Fruit fly (Drosophila melanogaster) whole organism, embryonic: ENCODE measurements around the gene CG1299.

ENCODE experiments used
- Ada2b ChIP-seq: fragments of 200-800 bp; sonication (Bioruptor generic); IDR thresholded peaks from 2 replicates; pipeline ENCODE4 v1.3.6; 2022; ENCODE audit warnings: missing biosample characterization, missing genetic modification characterization
- Antp ChIP-seq: fragments of 200-800 bp; sonication (Bioruptor generic); optimal IDR thresholded peaks from 3 replicates; lab custom pipeline; 2016; ENCODE audit warnings: missing biosample characterization, missing genetic modification characterization
- BEAF-32 ChIP-seq: fragments of 200-800 bp; sonication (Bioruptor generic); optimal IDR thresholded peaks from 3 replicates; lab custom pipeline; 2017; ENCODE audit warnings: missing biosample characterization, missing genetic modification characterization, mild to moderate bottlenecking, moderate library complexity, missing genetic modification reagents
- CG11560 ChIP-seq: fragments of 200-800 bp; sonication (Bioruptor generic); IDR thresholded peaks from 3 replicates; pipeline ENCODE4 v1.3.6; 2022; ENCODE audit warnings: missing biosample characterization, missing genetic modification characterization
- CG12236 ChIP-seq: fragments of 200-800 bp; sonication (Bioruptor generic); optimal IDR thresholded peaks from 2 replicates; lab custom pipeline; 2016; ENCODE audit warnings: missing biosample characterization, missing genetic modification characterization
- CG12391 ChIP-seq: fragments of 200-800 bp; sonication (Bioruptor generic); optimal IDR thresholded peaks from 3 replicates; lab custom pipeline; 2018; ENCODE audit warnings: missing biosample characterization, mild to moderate bottlenecking, missing genetic modification characterization, moderate library complexity
- CG12942 ChIP-seq: fragments of 200-800 bp; sonication (Bioruptor generic); optimal IDR thresholded peaks from 3 replicates; lab custom pipeline; 2016; ENCODE audit warnings: missing biosample characterization, missing genetic modification characterization
- CG13287 ChIP-seq: fragments of 200-800 bp; sonication (Bioruptor generic); IDR thresholded peaks from 2 replicates; pipeline ENCODE4 v1.3.6; 2022; ENCODE audit warnings: missing biosample characterization, missing genetic modification characterization; ENCODE audit not compliant: partially characterized antibody
- CG1529 ChIP-seq: fragments of 200-800 bp; sonication (Bioruptor generic); optimal IDR thresholded peaks from 3 replicates; lab custom pipeline; 2018; ENCODE audit warnings: missing biosample characterization, missing genetic modification characterization
- CG1602 ChIP-seq: fragments of 200-800 bp; sonication (Bioruptor generic); optimal IDR thresholded peaks from 3 replicates; lab custom pipeline; 2016; ENCODE audit warnings: missing biosample characterization, missing genetic modification characterization
- CG30020 ChIP-seq: fragments of 200-800 bp; optimal IDR thresholded peaks from 2 replicates; lab custom pipeline; 2019; ENCODE audit warnings: missing biosample characterization, mild to moderate bottlenecking, missing genetic modification characterization, moderate library complexity
- CG33557 ChIP-seq: fragments of 200-800 bp; sonication (Bioruptor generic); optimal IDR thresholded peaks from 2 replicates; lab custom pipeline; 2019; ENCODE audit warnings: missing biosample characterization, mild to moderate bottlenecking, missing genetic modification characterization, moderate library complexity
- CG42726 ChIP-seq: fragments of 200-800 bp; sonication (Bioruptor generic); IDR thresholded peaks from 2 replicates; pipeline ENCODE4 v1.3.6; 2022; ENCODE audit warnings: missing biosample characterization, missing genetic modification characterization; ENCODE audit not compliant: partially characterized antibody
- CG5180 ChIP-seq: fragments of 200-800 bp; sonication (Bioruptor generic); optimal IDR thresholded peaks from 3 replicates; lab custom pipeline; 2017; ENCODE audit warnings: missing biosample characterization, missing genetic modification characterization, mild to moderate bottlenecking, moderate library complexity, missing genetic modification reagents
- CG9797 ChIP-seq: fragments of 200-800 bp; sonication (Bioruptor generic); optimal IDR thresholded peaks from 3 replicates; lab custom pipeline; 2018; ENCODE audit warnings: missing biosample characterization, mild to moderate bottlenecking, missing genetic modification characterization
- CrebB ChIP-seq: fragments of 200-800 bp; sonication (Bioruptor generic); optimal IDR thresholded peaks from 3 replicates; lab custom pipeline; 2018; ENCODE audit warnings: missing biosample characterization, mild to moderate bottlenecking, missing genetic modification characterization
- D19A ChIP-seq: fragments of 200-800 bp; optimal IDR thresholded peaks from 3 replicates; lab custom pipeline; 2019; ENCODE audit warnings: missing biosample characterization, mild to moderate bottlenecking, missing genetic modification characterization, moderate library complexity
- Dip3 ChIP-seq: fragments of 200-800 bp; sonication (Bioruptor generic); optimal IDR thresholded peaks from 3 replicates; lab custom pipeline; 2016; ENCODE audit warnings: missing biosample characterization, missing genetic modification characterization
- Doc3 ChIP-seq: fragments of 200-800 bp; sonication (Bioruptor generic); IDR thresholded peaks from 3 replicates; pipeline ENCODE4 v1.3.6; 2022; ENCODE audit warnings: missing biosample characterization, missing genetic modification characterization; ENCODE audit not compliant: partially characterized antibody
- E2f2 ChIP-seq: fragments of 200-800 bp; sonication (Bioruptor generic); IDR thresholded peaks from 2 replicates; pipeline ENCODE4 v1.3.6; 2022; ENCODE audit warnings: missing biosample characterization, missing genetic modification characterization
- Gug ChIP-seq: fragments of 200-800 bp; sonication (Bioruptor generic); IDR thresholded peaks from 4 replicates; pipeline ENCODE4 v1.3.6; 2022; ENCODE audit warnings: missing biosample characterization, missing genetic modification characterization
- Lim3 ChIP-seq: fragments of 200-800 bp; sonication (Bioruptor generic); IDR thresholded peaks from 2 replicates; pipeline ENCODE4 v1.3.6; 2022; ENCODE audit warnings: missing biosample characterization, missing genetic modification characterization
- Max ChIP-seq: fragments of 200-800 bp; sonication (Bioruptor generic); optimal IDR thresholded peaks from 2 replicates; lab custom pipeline; 2016; ENCODE audit warnings: missing biosample characterization, mild to moderate bottlenecking, missing genetic modification characterization
- Med ChIP-seq: fragments of 200-800 bp; sonication (Bioruptor generic); peaks from one replicate; lab custom pipeline; 2016; ENCODE audit warnings: missing biosample characterization, missing genetic modification characterization, mild to moderate bottlenecking, inconsistent platforms, moderate library complexity
- Nf-YB ChIP-seq: fragments of 200-800 bp; sonication (Bioruptor generic); optimal IDR thresholded peaks from 3 replicates; lab custom pipeline; 2019; ENCODE audit warnings: missing biosample characterization, mild to moderate bottlenecking, missing genetic modification characterization, moderate library complexity
- Oli ChIP-seq: fragments of 200-800 bp; sonication (Bioruptor generic); optimal IDR thresholded peaks from 2 replicates; lab custom pipeline; 2018; ENCODE audit warnings: missing biosample characterization, mild to moderate bottlenecking, missing genetic modification characterization, moderate library complexity
- Vsx1 ChIP-seq: fragments of 200-800 bp; sonication (Bioruptor generic); optimal IDR thresholded peaks from 2 replicates; lab custom pipeline; 2017; ENCODE audit warnings: missing biosample characterization, mild to moderate bottlenecking, missing genetic modification characterization, missing genetic modification reagents
- abd-A ChIP-seq: fragments of 200-800 bp; sonication (Bioruptor generic); optimal IDR thresholded peaks from 3 replicates; lab custom pipeline; 2019; ENCODE audit warnings: missing biosample characterization, mild to moderate bottlenecking, missing genetic modification characterization, moderate library complexity
- amos ChIP-seq: fragments of 200-800 bp; sonication (Bioruptor generic); IDR thresholded peaks from 2 replicates; pipeline ENCODE4 v1.3.6; 2022; ENCODE audit warnings: missing biosample characterization, missing genetic modification characterization; ENCODE audit not compliant: partially characterized antibody
- ara ChIP-seq: fragments of 200-800 bp; sonication (Bioruptor generic); IDR thresholded peaks from 2 replicates; pipeline ENCODE4 v1.3.6; 2022; ENCODE audit warnings: missing biosample characterization, missing genetic modification characterization
- ash1 ChIP-seq: fragments of 200-800 bp; sonication (Bioruptor generic); optimal IDR thresholded peaks from 2 replicates; lab custom pipeline; 2018; ENCODE audit warnings: missing biosample characterization, mild to moderate bottlenecking, missing genetic modification characterization
- ato ChIP-seq: fragments of 200-800 bp; sonication (Bioruptor generic); IDR thresholded peaks from 2 replicates; pipeline ENCODE4 v1.3.6; 2022; ENCODE audit warnings: missing biosample characterization, missing genetic modification characterization; ENCODE audit not compliant: partially characterized antibody
- chif ChIP-seq, 2 experiments: fragments of 200-800 bp; sonication (Bioruptor generic); optimal IDR thresholded peaks; 3 replicates each; lab custom pipeline; 2016; ENCODE audit warnings: missing biosample characterization in 2 of 2, missing genetic modification characterization in 2 of 2
- crol ChIP-seq: fragments of 200-800 bp; sonication (Bioruptor generic); IDR thresholded peaks from 2 replicates; pipeline ENCODE4 v1.3.6; 2022; ENCODE audit warnings: missing biosample characterization, missing genetic modification characterization
- hbn ChIP-seq: fragments of 200-800 bp; sonication (Bioruptor generic); IDR thresholded peaks from 2 replicates; pipeline ENCODE4 v1.3.6; 2022; ENCODE audit warnings: missing biosample characterization, missing genetic modification characterization; ENCODE audit not compliant: partially characterized antibody
- lbe ChIP-seq: fragments of 200-800 bp; sonication (Bioruptor generic); optimal IDR thresholded peaks from 2 replicates; lab custom pipeline; 2016; ENCODE audit warnings: missing biosample characterization, mild to moderate bottlenecking, missing genetic modification characterization
- nerfin-1 ChIP-seq: fragments of 200-800 bp; sonication (Bioruptor generic); optimal IDR thresholded peaks from 3 replicates; lab custom pipeline; 2019; ENCODE audit warnings: missing biosample characterization, mild to moderate bottlenecking, missing genetic modification characterization, moderate library complexity
- nmo ChIP-seq: fragments of 200-800 bp; sonication (Bioruptor generic); optimal IDR thresholded peaks from 2 replicates; lab custom pipeline; 2018; ENCODE audit warnings: missing biosample characterization, mild to moderate bottlenecking, missing genetic modification characterization, moderate library complexity
- prd ChIP-seq, 3 experiments: fragments of >200 bp in 2 of 3; fragments of 200-800 bp in 1 of 3; sonication (Bioruptor generic) in 1 of 3; optimal IDR thresholded peaks in 2 of 3; IDR thresholded peaks in 1 of 3; 2 replicates in 2 of 3; 3 replicates in 1 of 3; pipeline versions ENCODE4 v1.3.6 to Lab custom; 2017 to 2022; ENCODE audit warnings: missing biosample characterization in 1 of 3, missing genetic modification characterization in 1 of 3
- salm ChIP-seq: fragments of 200-800 bp; sonication (Bioruptor generic); optimal IDR thresholded peaks from 2 replicates; lab custom pipeline; 2018; ENCODE audit warnings: missing biosample characterization, mild to moderate bottlenecking, missing genetic modification characterization
- shn ChIP-seq: fragments of 200-800 bp; sonication (Bioruptor generic); optimal IDR thresholded peaks from 3 replicates; lab custom pipeline; 2016; ENCODE audit warnings: missing biosample characterization, missing genetic modification characterization
- stc ChIP-seq: fragments of 200-800 bp; sonication (Bioruptor generic); IDR thresholded peaks from 2 replicates; pipeline ENCODE4 v1.3.6; 2022; ENCODE audit warnings: missing biosample characterization, missing genetic modification characterization
- trem ChIP-seq: fragments of 200-800 bp; optimal IDR thresholded peaks from 3 replicates; lab custom pipeline; 2019; ENCODE audit warnings: missing biosample characterization, mild to moderate bottlenecking, missing genetic modification characterization, moderate library complexity
- trh ChIP-seq: fragments of 200-800 bp; sonication (Bioruptor generic); optimal IDR thresholded peaks from 2 replicates; lab custom pipeline; 2016; ENCODE audit warnings: missing biosample characterization, missing genetic modification characterization
- tup ChIP-seq: fragments of 200-800 bp; sonication (Bioruptor generic); optimal IDR thresholded peaks from 2 replicates; lab custom pipeline; 2016; ENCODE audit warnings: missing biosample characterization, mild to moderate bottlenecking, missing genetic modification characterization, moderate library complexity
- vfl ChIP-seq: fragments of 200-800 bp; sonication (Bioruptor generic); optimal IDR thresholded peaks from 2 replicates; lab custom pipeline; 2016; ENCODE audit warnings: missing biosample characterization, missing genetic modification characterization
- zen2 ChIP-seq: fragments of 200-800 bp; sonication (Bioruptor generic); IDR thresholded peaks from 3 replicates; pipeline ENCODE4 v1.3.6; 2022; ENCODE audit warnings: missing biosample characterization, missing genetic modification characterization; ENCODE audit not compliant: partially characterized antibody

Gene CG1299

dm6 chr3L:4108072-4108843 lies 40.2 kb upstream of the CG1299 start, which contains the start of gene Ack (continued):
- no peak for TF ChIP-seq Gug (GFP tag; lab: Robert Waterston, UW)
- TF ChIP-seq CrebB (tag; lab: Kevin White, UChicago): no peak
- peak; percentile 59; the same call in 1 of the 2 replicates for TF ChIP-seq CG42726 (GFP tag; lab: Robert Waterston, UW)
- no peak for TF ChIP-seq tup (GFP tag; lab: Kevin White, UChicago)
- TF ChIP-seq Med (GFP tag; lab: Kevin White, UChicago): peak; percentile 58
- no peak for TF ChIP-seq CG5180 (GFP tag; lab: Kevin White, UChicago)
- no peak for TF ChIP-seq vfl (GFP tag; lab: Kevin White, UChicago)
- TF ChIP-seq E2f2 (GFP tag; lab: Robert Waterston, UW): peak; percentile 52
- no peak for TF ChIP-seq shn (GFP tag; lab: Kevin White, UChicago)
- TF ChIP-seq CG13287 (GFP tag; lab: Robert Waterston, UW): peak; percentile 82
- TF ChIP-seq nerfin-1 (tag; lab: Kevin White, UChicago): peak; percentile 58
- no peak for TF ChIP-seq Vsx1
- peak; percentile 95 for TF ChIP-seq CG11560 (tag; lab: Robert Waterston, UW)
- no peak for TF ChIP-seq Lim3
- 0 out of 2 replicates have a peak, but pooled peaks have one; percentile 14 for TF ChIP-seq ara
- TF ChIP-seq nmo (GFP tag; lab: Kevin White, UChicago): peak; percentile 15
- TF ChIP-seq ash1 (GFP tag; lab: Kevin White, UChicago): no peak
- no peak for TF ChIP-seq CG12236
- TF ChIP-seq CG30020 (tag; lab: Kevin White, UChicago): peak; percentile 3
- peak; percentile 16 for TF ChIP-seq abd-A (tag; lab: Kevin White, UChicago)
- TF ChIP-seq Doc3 (GFP tag; lab: Robert Waterston, UW): peak; percentile 64; the same call in 1 of the 3 replicates
- peak; percentile 94 for TF ChIP-seq amos
- no peak for TF ChIP-seq Ada2b (GFP tag; lab: Robert Waterston, UW)
- TF ChIP-seq lbe (GFP tag; lab: Kevin White, UChicago): no peak
- TF ChIP-seq CG12942: no peak
- no peak for TF ChIP-seq Antp (GFP tag; lab: Kevin White, UChicago)
- TF ChIP-seq D19A (tag; lab: Kevin White, UChicago): no peak
- peak; percentile 86 for TF ChIP-seq hbn
- TF ChIP-seq zen2 (GFP tag; lab: Robert Waterston, UW): no peak; the same call in 1 of the 3 replicates
- TF ChIP-seq Dip3 (GFP tag; lab: Kevin White, UChicago): no peak
- TF ChIP-seq BEAF-32: peak; percentile 88
- no peak for TF ChIP-seq CG33557
- TF ChIP-seq CG9797 (GFP tag; lab: Kevin White, UChicago): peak; percentile 42
- TF ChIP-seq Max (GFP tag; lab: Kevin White, UChicago): no peak
- TF ChIP-seq Oli: no peak
- TF ChIP-seq stc (GFP tag; lab: Robert Waterston, UW): no peak
- TF ChIP-seq crol (GFP tag; lab: Robert Waterston, UW): 0 out of 2 replicates have a peak, but pooled peaks have one; percentile 49
- TF ChIP-seq prd (optimal IDR thresholded peaks at IDR 0.05; lab: Kevin White, UChicago): no peak
- no peak for TF ChIP-seq prd (GFP tag; IDR thresholded peaks at IDR 0.05; lab: Robert Waterston, UW)
- TF ChIP-seq trh (GFP tag; lab: Kevin White, UChicago): no peak
- TF ChIP-seq CG1602 (GFP tag; lab: Kevin White, UChicago): no peak
- peak; percentile 25 for TF ChIP-seq CG12391 (tag; lab: Kevin White, UChicago)
- TF ChIP-seq Nf-YB: peak; percentile 0
- no peak for TF ChIP-seq trem (tag; lab: Kevin White, UChicago)
- no peak for TF ChIP-seq salm
- TF ChIP-seq chif (GFP tag; optimal IDR thresholded peaks at IDR 0.05; lab: Kevin White, UChicago): no peak
- TF ChIP-seq CG1529 (GFP tag; lab: Kevin White, UChicago): no peak
- peak; percentile 17; the same call in 1 of the 2 replicates for TF ChIP-seq ato
